Fruit fly (Drosophila melanogaster) whole organism, prepupa: ENCODE data around the gene SNRPG.

Source experiments
- CG3919 ChIP-seq: fragments of 200-800 bp; sonication (Bioruptor generic); optimal IDR thresholded peaks from 3 replicates; lab custom pipeline; 2016; ENCODE audit warnings: missing biosample characterization, missing genetic modification characterization
- CG6163 ChIP-seq: fragments of 200-800 bp; sonication (Bioruptor generic); IDR thresholded peaks from 3 replicates; pipeline ENCODE4 v1.3.6; 2022; ENCODE audit warnings: missing biosample characterization, missing genetic modification characterization
- CG8119 ChIP-seq: fragments of 200-800 bp; sonication (Bioruptor generic); IDR thresholded peaks from 3 replicates; pipeline ENCODE4 v1.3.6; 2022; ENCODE audit warnings: missing biosample characterization, missing genetic modification characterization
- Hr4 ChIP-seq: fragments of 200-800 bp; sonication (Bioruptor generic); optimal IDR thresholded peaks from 3 replicates; lab custom pipeline; 2016; ENCODE audit warnings: missing biosample characterization, missing genetic modification characterization

DNA sequence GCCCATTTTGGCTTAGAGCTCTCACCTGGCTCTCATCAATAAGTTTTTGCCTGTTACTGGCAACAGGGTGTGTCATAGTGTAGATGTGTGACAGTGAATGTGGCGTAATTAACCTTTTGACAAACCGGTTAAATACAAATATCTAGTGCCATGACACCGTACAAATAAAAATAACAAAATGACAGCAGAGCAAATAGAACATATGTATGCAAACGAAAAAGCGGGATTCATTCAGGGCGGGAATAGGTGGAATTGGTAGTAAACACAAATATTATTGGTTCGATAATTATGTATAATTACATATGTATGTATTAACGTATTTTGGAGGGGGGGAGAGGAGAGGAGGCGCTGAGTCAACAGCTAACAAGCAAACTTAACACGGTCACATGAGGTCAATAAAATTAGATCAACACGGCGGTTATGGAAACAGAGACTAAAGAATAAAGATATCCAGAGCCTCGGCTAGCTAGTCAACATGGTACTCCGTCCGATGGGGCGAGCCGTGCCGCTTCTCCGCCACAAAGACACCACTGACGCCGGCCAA, 43.9 kb downstream of the SNRPG start:
- no peak for TF ChIP-seq Hr4 (GFP tag; lab: Kevin White, UChicago)
- TF ChIP-seq CG3919 (GFP tag; lab: Kevin White, UChicago) = no peak
- no peak for TF ChIP-seq CG6163 (GFP tag; lab: Robert Waterston, UW)
- TF ChIP-seq CG8119 (GFP tag; lab: Robert Waterston, UW) = no peak
